Fruit fly (Drosophila melanogaster): ENCODE data around the gene CG11590.

DNA sequence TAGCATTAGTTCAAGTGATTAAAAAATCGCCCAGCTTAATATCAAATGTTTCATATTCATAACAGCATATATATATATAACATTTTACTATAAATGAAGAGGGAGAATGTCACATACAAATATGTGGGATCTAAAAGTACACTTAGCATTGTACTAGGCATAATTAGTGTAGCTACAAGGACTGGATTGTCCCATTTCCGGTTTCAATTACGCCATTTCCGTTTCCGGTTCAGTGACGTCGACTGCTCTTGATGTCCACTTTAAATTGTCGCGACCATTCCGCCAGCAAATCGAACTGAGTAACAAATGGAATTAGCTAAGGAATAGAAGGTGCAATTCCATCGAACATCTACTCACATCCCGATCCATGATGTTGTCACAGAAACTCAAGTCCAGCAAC is 34.5 kb downstream of the CG11590 start:
- TF ChIP-seq CG8478 (optimal IDR thresholded peaks at IDR 0.05) (no peak), CTCF (optimal IDR thresholded peaks at IDR 0.05) (no peak)

All from S2 (cell line).